Worm (Caenorhabditis elegans): ENCODE measurements around the gene frpr-15.

- TF ChIP-seq snpc-4 (tag; optimal IDR thresholded peaks at IDR 0.05) (no peak), nhr-28 (tag; optimal IDR thresholded peaks at IDR 0.05) (no peak)
Measured at ce11 chrV:12670607-12671006, 9.3 kb upstream of the frpr-15 start, which contains the start of gene srx-116.

Measured in whole organism, mixed stage, embryonic.